Worm (Caenorhabditis elegans) whole organism, L4 larva: Measurements from ENCODE around the gene C18G1.7.

ENCODE experiments used
- Y75B8A.6 ChIP-seq: fragments of 200-800 bp; sonication (Bioruptor generic); IDR thresholded peaks from 2 replicates; pipeline ENCODE4 v1.3.6; 2022; ENCODE audit warnings: missing genetic modification reagents, missing genetic modification characterization, missing compliant biosample characterization
- ceh-82 ChIP-seq: sonication (generic microtip); optimal IDR thresholded peaks from 2 replicates; lab custom pipeline; 2017; ENCODE audit warnings: missing biosample characterization, missing genetic modification characterization
- gei-8 ChIP-seq: fragments of 200-800 bp; sonication (Bioruptor generic); optimal IDR thresholded peaks from 2 replicates; lab custom pipeline; 2018; ENCODE audit warnings: mild to moderate bottlenecking, missing genetic modification characterization, missing compliant biosample characterization
- madf-9 ChIP-seq: fragments of 200-800 bp; sonication (Bioruptor generic); conservative IDR thresholded peaks from 2 replicates; pipeline ENCODE4 v1.3.6; 2022; ENCODE audit warnings: missing genetic modification reagents, missing genetic modification characterization, missing compliant biosample characterization
- unc-62 ChIP-seq, 3 experiments: fragments of 150-350 bp in 1 of 3; sonication (generic microtip); optimal IDR thresholded peaks in 2 of 3; peaks in 1 of 3; 1 replicate in 1 of 3; 2 replicates in 2 of 3; lab custom pipeline; 2014 to 2017; ENCODE audit warnings: missing biosample characterization in 3 of 3, missing genetic modification characterization in 3 of 3, missing genetic modification reagents in 3 of 3, missing genotype in 1 of 3
- ztf-11 ChIP-seq: fragments of 150-350 bp; optimal IDR thresholded peaks from 2 replicates; lab custom pipeline; 2014; ENCODE audit warnings: missing biosample characterization, missing genetic modification characterization

- TF ChIP-seq madf-9 (GFP tag; lab: Robert Waterston, UW) (no peak), ceh-82 (tag; lab: Kevin White, UChicago) (no peak), Y75B8A.6 (GFP tag; lab: Robert Waterston, UW) (no peak), ztf-11 (no peak), gei-8 (no peak), unc-62 (GFP tag; optimal IDR thresholded peaks at IDR 0.05 in 1 of 2; lab: Kevin White, UChicago) (no peak), unc-62 (tag; optimal IDR thresholded peaks at IDR 0.05; lab: Kevin White, UChicago) (no peak)
These were observed 21.1 kb downstream of the C18G1.7 start, which contains the start of gene C18G1.8 for ce11 chrV:4766501-4766900.
